Worm (Caenorhabditis elegans): Measurements from ENCODE around the gene C01G12.13.
A peak's percentile ranks its signal among the peaks of the same experiment; 100 is the strongest.

C01G12.13 gene

ce11 chrII:14618764-14619163 lies 42.2 kb downstream of the C01G12.13 start:
- no peak for TF ChIP-seq hlh-15 (tag; optimal IDR thresholded peaks at IDR 0.05)
- TF ChIP-seq hlh-8 (tag; optimal IDR thresholded peaks at IDR 0.05): no peak
- no peak for TF ChIP-seq lin-11 (tag; optimal IDR thresholded peaks at IDR 0.05)
- TF ChIP-seq elt-4 (tag; optimal IDR thresholded peaks at IDR 0.05): no peak
- TF ChIP-seq ref-2 (tag; optimal IDR thresholded peaks at IDR 0.05): no peak
- TF ChIP-seq unc-3 (GFP tag; conservative IDR thresholded peaks at IDR 0.05): no peak
- no peak for TF ChIP-seq unc-3 (tag; optimal IDR thresholded peaks at IDR 0.05)
- no peak for TF ChIP-seq nhr-11 (tag; optimal IDR thresholded peaks at IDR 0.05)
- no peak for TF ChIP-seq zip-5 (tag; optimal IDR thresholded peaks at IDR 0.05)

ce11 chrII:14619806-14620205 lies 43.3 kb downstream of the C01G12.13 start:
- TF ChIP-seq elt-2 (tag; optimal IDR thresholded peaks at IDR 0.05) (peak; percentile 33), ztf-16 (tag; optimal IDR thresholded peaks at IDR 0.05) (no peak)

- TF ChIP-seq ref-2 (tag; optimal IDR thresholded peaks at IDR 0.05) (no peak), ceh-18 (tag; optimal IDR thresholded peaks at IDR 0.05) (no peak), nhr-11 (tag; optimal IDR thresholded peaks at IDR 0.05) (no peak), pha-2 (tag; optimal IDR thresholded peaks at IDR 0.05) (no peak), hlh-30 (tag; optimal IDR thresholded peaks at IDR 0.05; ENCODE audit: insufficient read depth) (no peak), ceh-24 (tag; optimal IDR thresholded peaks at IDR 0.05) (no peak), mec-3 (tag; optimal IDR thresholded peaks at IDR 0.05; ENCODE audit: borderline replicate concordance) (no peak), tbx-7 (tag; optimal IDR thresholded peaks at IDR 0.05) (no peak), ceh-9 (tag; optimal IDR thresholded peaks at IDR 0.05) (no peak), syd-9 (tag; optimal IDR thresholded peaks at IDR 0.05) (no peak), unc-86 (tag; optimal IDR thresholded peaks at IDR 0.05) (no peak), Y22D7AL.16 (tag; optimal IDR thresholded peaks at IDR 0.05) (no peak), hlh-15 (tag; optimal IDR thresholded peaks at IDR 0.05) (no peak), dmd-4 (tag; optimal IDR thresholded peaks at IDR 0.05; ENCODE audit: borderline replicate concordance) (no peak), ceh-14 (tag; optimal IDR thresholded peaks at IDR 0.05) (no peak), ama-1 (optimal IDR thresholded peaks at IDR 0.05) (no peak), nfya-1 (tag; optimal IDR thresholded peaks at IDR 0.05) (no peak), ceh-19 (GFP tag; optimal IDR thresholded peaks at IDR 0.05) (no peak), unc-55 (GFP tag; optimal IDR thresholded peaks at IDR 0.05) (no peak), lin-11 (tag; optimal IDR thresholded peaks at IDR 0.05) (no peak)
Measured at ce11 chrII:14620730-14621129, 44.2 kb downstream of the C01G12.13 start.

- TF ChIP-seq ttx-3 (tag; optimal IDR thresholded peaks at IDR 0.05) (no peak), hlh-13 (GFP tag; optimal IDR thresholded peaks at IDR 0.05) (no peak), ztf-16 (tag; optimal IDR thresholded peaks at IDR 0.05) (no peak), pha-4 (tag; optimal IDR thresholded peaks at IDR 0.05) (no peak), ceh-24 (tag; optimal IDR thresholded peaks at IDR 0.05) (no peak), lim-6 (tag; optimal IDR thresholded peaks at IDR 0.05) (no peak), eyg-1 (tag; optimal IDR thresholded peaks at IDR 0.05) (no peak), pqm-1 (tag; optimal IDR thresholded peaks at IDR 0.05) (no peak), nhr-232 (tag; optimal IDR thresholded peaks at IDR 0.05) (no peak), odd-2 (tag; optimal IDR thresholded peaks at IDR 0.05) (no peak), ceh-48 (tag; optimal IDR thresholded peaks at IDR 0.05) (no peak)
Measured at ce11 chrII:14622758-14623157, 46.2 kb downstream of the C01G12.13 start, which contains the start of gene mltn-10. mltn-10 (plus strand) TSS chrII:14623058.

ce11 chrII:14626883-14627282 lies 50.4 kb downstream of the C01G12.13 start:
- no peak for TF ChIP-seq ama-1 (optimal IDR thresholded peaks at IDR 0.05)
- no peak for TF ChIP-seq ceh-30 (tag; optimal IDR thresholded peaks at IDR 0.05)
- TF ChIP-seq hlh-13 (GFP tag; optimal IDR thresholded peaks at IDR 0.05): no peak
- no peak for TF ChIP-seq sox-4 (tag; optimal IDR thresholded peaks at IDR 0.05)
- TF ChIP-seq ceh-19 (GFP tag; optimal IDR thresholded peaks at IDR 0.05): no peak
- no peak for TF ChIP-seq pag-3 (tag; optimal IDR thresholded peaks at IDR 0.05; ENCODE audit: borderline replicate concordance)
- TF ChIP-seq dve-1 (tag; optimal IDR thresholded peaks at IDR 0.05): no peak
- TF ChIP-seq ceh-2 (tag; optimal IDR thresholded peaks at IDR 0.05): no peak
- TF ChIP-seq rnt-1 (tag; optimal IDR thresholded peaks at IDR 0.05): no peak
- TF ChIP-seq ceh-14 (tag; optimal IDR thresholded peaks at IDR 0.05): no peak
- TF ChIP-seq ceh-22 (tag; optimal IDR thresholded peaks at IDR 0.05): no peak
- no peak for TF ChIP-seq K09A11.1 (tag; optimal IDR thresholded peaks at IDR 0.05; ENCODE audit: insufficient read depth)
- no peak for TF ChIP-seq elt-2 (tag; optimal IDR thresholded peaks at IDR 0.05)
- TF ChIP-seq fax-1 (tag; optimal IDR thresholded peaks at IDR 0.05): no peak
- no peak for TF ChIP-seq Y22D7AL.16 (tag; optimal IDR thresholded peaks at IDR 0.05)
- no peak for TF ChIP-seq C38D4.7 (GFP tag; optimal IDR thresholded peaks at IDR 0.05)
- no peak for TF ChIP-seq odd-2 (tag; optimal IDR thresholded peaks at IDR 0.05)
- no peak for TF ChIP-seq nhr-11 (tag; optimal IDR thresholded peaks at IDR 0.05)
- TF ChIP-seq sox-2 (GFP tag; IDR thresholded peaks at IDR 0.05): no peak

Data from whole organism, late embryonic.